Fruit fly (Drosophila melanogaster) whole organism, embryonic: ENCODE data around the gene TTLL15.

Source experiments
- Antp ChIP-seq: fragments of 200-800 bp; sonication (Bioruptor generic); optimal IDR thresholded peaks from 3 replicates; lab custom pipeline; 2016; ENCODE audit warnings: missing biosample characterization, missing genetic modification characterization
- CG3065 ChIP-seq: fragments of 200-800 bp; sonication (Bioruptor generic); optimal IDR thresholded peaks from 2 replicates; lab custom pipeline; 2016; ENCODE audit warnings: missing biosample characterization, missing genetic modification characterization
- HLHmδ ChIP-seq: fragments of 200-800 bp; sonication (Bioruptor generic); optimal IDR thresholded peaks from 2 replicates; lab custom pipeline; 2018; ENCODE audit warnings: missing biosample characterization, mild to moderate bottlenecking, missing genetic modification characterization, moderate library complexity
- Trl ChIP-seq, 3 experiments: fragments of >200 bp in 2 of 3; fragments of 200-800 bp in 1 of 3; sonication (Bioruptor generic) in 1 of 3; optimal IDR thresholded peaks; 2 replicates in 1 of 3; 3 replicates in 2 of 3; lab custom pipeline; 2016 to 2017; ENCODE audit warnings: missing biosample characterization in 1 of 3, missing genetic modification characterization in 1 of 3
- ems ChIP-seq: fragments of 200-800 bp; sonication (Bioruptor generic); optimal IDR thresholded peaks from 3 replicates; lab custom pipeline; 2016; ENCODE audit warnings: missing biosample characterization, missing genetic modification characterization

Gene TTLL15

DNA sequence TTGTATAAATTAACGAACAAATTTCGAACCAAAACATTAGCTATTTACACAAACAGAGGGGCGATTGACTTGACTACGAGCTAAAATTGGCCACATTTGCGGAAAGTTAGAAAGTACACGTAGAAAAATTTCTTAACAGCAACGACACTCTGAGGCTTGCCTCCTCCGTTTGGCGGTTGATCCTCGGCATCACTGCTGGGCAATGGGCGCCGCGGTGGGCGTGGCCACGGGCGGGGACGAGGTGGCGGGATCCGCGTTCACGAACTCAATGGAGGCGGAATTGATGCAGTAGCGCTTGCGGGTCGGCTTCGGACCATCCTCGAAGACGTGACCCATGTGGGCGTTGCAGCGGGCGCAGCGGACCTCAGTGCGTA lies 48.3 kb downstream of the TTLL15 start (continued):
- TF ChIP-seq HLHmδ (GFP tag; lab: Kevin White, UChicago) (no peak), Antp (peak; percentile 6), CG3065 (GFP tag; lab: Kevin White, UChicago) (no peak)

DNA sequence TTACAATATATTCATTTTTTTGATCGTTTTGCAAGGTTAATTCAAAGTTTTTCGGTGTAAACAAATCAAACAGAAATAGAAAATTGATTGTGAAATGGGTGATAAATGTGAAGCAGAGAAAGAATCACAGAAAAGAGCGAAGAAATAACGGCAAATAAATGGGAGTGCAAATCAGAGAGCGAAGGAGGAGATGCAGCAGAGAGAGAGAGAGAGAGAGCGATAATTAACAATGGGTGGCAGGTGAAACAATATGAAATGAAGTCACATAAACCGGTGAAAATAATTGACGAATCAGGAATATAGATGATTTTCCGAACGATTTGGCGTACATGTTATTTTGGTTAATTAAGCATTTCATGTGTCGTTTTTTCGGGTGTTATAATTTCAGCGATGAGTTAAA lies 48.9 kb downstream of the TTLL15 start:
- no peak for TF ChIP-seq ems (GFP tag; lab: Kevin White, UChicago)
- peak in 1 of 2 experiments; percentile 59 for TF ChIP-seq Trl (optimal IDR thresholded peaks at IDR 0.05; lab: Kevin White, UChicago)
- no peak for TF ChIP-seq Trl (GFP tag; optimal IDR thresholded peaks at IDR 0.05; lab: Kevin White, UChicago)
